Worm (Caenorhabditis elegans) whole organism, late embryonic: ENCODE results near the gene R09E10.2.

Experiments used
- elt-2 ChIP-seq: sonication (generic microtip); optimal IDR thresholded peaks from 2 replicates; lab custom pipeline; 2016; ENCODE audit warnings: missing genetic modification reagents, missing genetic modification characterization, missing compliant biosample characterization
- nhr-11 ChIP-seq: fragments of 150-350 bp; optimal IDR thresholded peaks from 2 replicates; lab custom pipeline; 2014; ENCODE audit warnings: missing biosample characterization, missing genetic modification characterization
- tbx-7 ChIP-seq: sonication (generic microtip); optimal IDR thresholded peaks from 2 replicates; lab custom pipeline; 2016; ENCODE audit warnings: missing genotype, missing genetic modification characterization, missing compliant biosample characterization

ce11 chrIV:10337286-10337685, 19.2 kb upstream of the R09E10.2 start:
- TF ChIP-seq nhr-11 (tag; lab: Kevin White, UChicago) (no peak), tbx-7 (tag; lab: Kevin White, UChicago) (no peak), elt-2 (tag; lab: Kevin White, UChicago) (no peak)
